Worm (Caenorhabditis elegans): ENCODE measurements around the gene Y51H4A.25.

DNA sequence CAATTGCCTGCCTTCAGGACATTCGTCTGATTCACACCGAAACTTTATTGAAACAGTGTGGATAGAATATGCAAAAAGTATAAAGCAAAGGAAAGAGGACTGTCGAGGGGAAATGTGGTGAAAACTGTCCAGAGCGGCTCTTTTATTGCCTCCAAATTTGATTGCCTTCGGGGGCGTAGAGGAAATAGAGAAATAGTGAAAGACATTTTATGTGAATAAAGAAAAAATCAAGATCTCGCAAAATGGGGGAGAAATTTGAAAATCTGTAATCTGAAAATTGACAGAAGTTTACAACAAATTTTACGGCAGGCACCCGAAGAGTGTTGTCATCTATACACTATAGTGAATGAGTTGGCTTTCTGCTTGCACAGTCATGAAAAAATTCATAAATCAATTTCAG is 4.6 kb downstream of the Y51H4A.25 start, which contains the start of gene Y51H4A.24:
- TF ChIP-seq M03D4.4 (tag; optimal IDR thresholded peaks at IDR 0.05) = no peak
- no peak for TF ChIP-seq nhr-237 (tag; optimal IDR thresholded peaks at IDR 0.05)
- no peak for TF ChIP-seq pha-4 (tag; optimal IDR thresholded peaks at IDR 0.05)
- no peak for TF ChIP-seq nhr-2 (tag; optimal IDR thresholded peaks at IDR 0.05)
- TF ChIP-seq snpc-4 (tag; optimal IDR thresholded peaks at IDR 0.05) = no peak
- TF ChIP-seq nhr-12 (tag; optimal IDR thresholded peaks at IDR 0.05) = no peak
- TF ChIP-seq hlh-1 (tag; optimal IDR thresholded peaks at IDR 0.05) = no peak
- no peak for TF ChIP-seq mab-5 (tag; optimal IDR thresholded peaks at IDR 0.05)
- no peak for TF ChIP-seq nhr-76 (tag; optimal IDR thresholded peaks at IDR 0.05)
